Worm (Caenorhabditis elegans) whole organism, L4 larva: Measurements from ENCODE around the gene C17C3.9.

ENCODE experiments used
- F10B5.3 ChIP-seq: sonication (generic microtip); optimal IDR thresholded peaks from 2 replicates; lab custom pipeline; 2016; ENCODE audit warnings: mild to moderate bottlenecking, missing genetic modification characterization, missing compliant biosample characterization
- F26F4.8 ChIP-seq: fragments of 200-800 bp; sonication (Bioruptor generic); conservative IDR thresholded peaks from 2 replicates; pipeline ENCODE4 v1.3.6; 2022; ENCODE audit warnings: missing genetic modification characterization, missing compliant biosample characterization
- R02D3.7 ChIP-seq: fragments of 150-350 bp; sonication (generic microtip); optimal IDR thresholded peaks from 3 replicates; lab custom pipeline; 2014; ENCODE audit warnings: missing biosample characterization, missing genetic modification characterization
- Y105C5A.15 ChIP-seq: fragments of 200-800 bp; sonication (Bioruptor generic); IDR thresholded peaks from 2 replicates; pipeline ENCODE4 v1.3.6; 2022; ENCODE audit warnings: missing genetic modification characterization, missing compliant biosample characterization
- aha-1 ChIP-seq: fragments of 150-350 bp; peaks from one replicate; lab custom pipeline; 2014; ENCODE audit warnings: missing biosample characterization, missing genetic modification characterization
- arid-1 ChIP-seq: fragments of 200-800 bp; sonication (Bioruptor generic); conservative IDR thresholded peaks from 2 replicates; pipeline ENCODE4 v1.3.6; 2022; ENCODE audit warnings: missing genetic modification reagents, missing genetic modification characterization, missing compliant biosample characterization
- ceh-44 ChIP-seq: fragments of 200-800 bp; sonication (Bioruptor generic); IDR thresholded peaks from 2 replicates; pipeline ENCODE4 v1.3.6; 2022; ENCODE audit warnings: missing genetic modification reagents, missing genetic modification characterization, missing compliant biosample characterization
- ctbp-1 ChIP-seq: fragments of 200-800 bp; sonication (Bioruptor generic); IDR thresholded peaks from 2 replicates; pipeline ENCODE4 v1.3.6; 2022; ENCODE audit warnings: missing genetic modification reagents, missing genetic modification characterization, missing compliant biosample characterization
- daf-12 ChIP-seq: fragments of 150-350 bp; optimal IDR thresholded peaks from 2 replicates; lab custom pipeline; 2014; ENCODE audit warnings: missing biosample characterization, missing genetic modification reagents, missing genetic modification characterization
- daf-16 ChIP-seq, 3 experiments: sonication (generic microtip); optimal IDR thresholded peaks; 2 replicates each; lab custom pipeline; 2016 to 2017; ENCODE audit warnings: missing genetic modification characterization in 3 of 3, missing genetic modification reagents in 3 of 3, mild to moderate bottlenecking in 2 of 3, missing compliant biosample characterization in 2 of 3, missing biosample characterization in 1 of 3, moderate library complexity in 1 of 3
- daf-8 ChIP-seq: fragments of 200-800 bp; sonication (Bioruptor generic); IDR thresholded peaks from 2 replicates; pipeline ENCODE4 v1.3.6; 2022; ENCODE audit warnings: missing genetic modification characterization, missing compliant biosample characterization
- dmd-6 ChIP-seq: fragments of 200-800 bp; sonication (Bioruptor generic); IDR thresholded peaks from 2 replicates; pipeline ENCODE4 v1.3.6; 2022; ENCODE audit warnings: missing genetic modification reagents, missing genetic modification characterization, missing compliant biosample characterization
- dmd-9 ChIP-seq: fragments of 200-800 bp; sonication (Bioruptor generic); IDR thresholded peaks from 2 replicates; pipeline ENCODE4 v1.3.6; 2022; ENCODE audit warnings: missing genetic modification reagents, missing genetic modification characterization, missing compliant biosample characterization
- dpl-1 ChIP-seq: fragments of 150-350 bp; optimal IDR thresholded peaks from 2 replicates; lab custom pipeline; 2014; ENCODE audit warnings: missing biosample characterization, missing genetic modification reagents, missing genetic modification characterization
- egl-27 ChIP-seq: sonication (generic microtip); optimal IDR thresholded peaks from 3 replicates; lab custom pipeline; 2017; ENCODE audit warnings: missing biosample characterization, missing genetic modification reagents, missing genetic modification characterization
- hmg-1.1 ChIP-seq: fragments of 200-800 bp; sonication (Bioruptor generic); IDR thresholded peaks from 2 replicates; pipeline ENCODE4 v1.3.6; 2022; ENCODE audit warnings: missing genetic modification reagents, missing genetic modification characterization, missing compliant biosample characterization
- jun-1 ChIP-seq: fragments of 150-350 bp; optimal IDR thresholded peaks from 2 replicates; lab custom pipeline; 2014; ENCODE audit warnings: missing biosample characterization, missing genetic modification reagents, missing genetic modification characterization
- lin-13 ChIP-seq: fragments of 150-350 bp; optimal IDR thresholded peaks from 2 replicates; lab custom pipeline; 2014; ENCODE audit warnings: missing biosample characterization, missing genetic modification reagents, missing genetic modification characterization
- lin-15B ChIP-seq: fragments of 150-350 bp; sonication (generic microtip); optimal IDR thresholded peaks from 3 replicates; lab custom pipeline; 2014; ENCODE audit warnings: missing biosample characterization, missing genetic modification characterization
- lin-38 ChIP-seq: fragments of 200-800 bp; sonication (Bioruptor generic); IDR thresholded peaks from 2 replicates; pipeline ENCODE4 v1.3.6; 2022; ENCODE audit warnings: missing genetic modification reagents, missing genetic modification characterization, missing compliant biosample characterization
- lin-39 ChIP-seq: fragments of 150-350 bp; optimal IDR thresholded peaks from 2 replicates; lab custom pipeline; 2014; ENCODE audit warnings: missing biosample characterization, missing genetic modification reagents, missing genetic modification characterization
- lir-3 ChIP-seq: sonication (generic microtip); optimal IDR thresholded peaks from 2 replicates; lab custom pipeline; 2016; ENCODE audit warnings: mild to moderate bottlenecking, missing genetic modification characterization, missing compliant biosample characterization
- madf-5 ChIP-seq, 2 experiments: fragments of 200-800 bp; sonication (Bioruptor generic); IDR thresholded peaks; 2 replicates each; pipeline ENCODE4 v1.3.6; 2022; ENCODE audit warnings: missing compliant biosample characterization in 2 of 2, missing genetic modification characterization in 2 of 2
- mdt-29 ChIP-seq: fragments of 200-800 bp; sonication (Bioruptor generic); IDR thresholded peaks from 2 replicates; pipeline ENCODE4 v1.3.6; 2022; ENCODE audit warnings: missing genetic modification reagents, missing genetic modification characterization, missing compliant biosample characterization
- mep-1 ChIP-seq: fragments of 150-350 bp; sonication (generic microtip); optimal IDR thresholded peaks from 3 replicates; lab custom pipeline; 2014; ENCODE audit warnings: missing biosample characterization, missing genetic modification characterization
- mes-2 ChIP-seq: sonication (generic microtip); optimal IDR thresholded peaks from 2 replicates; lab custom pipeline; 2016; ENCODE audit warnings: missing genotype, mild to moderate bottlenecking, missing genetic modification characterization, missing compliant biosample characterization; ENCODE audit not compliant: poor library complexity, severe bottlenecking
- mxl-3 ChIP-seq: fragments of 200-800 bp; sonication (Bioruptor generic); optimal IDR thresholded peaks from 2 replicates; lab custom pipeline; 2018; ENCODE audit warnings: mild to moderate bottlenecking, missing genetic modification characterization, missing compliant biosample characterization
- nhr-10 ChIP-seq: fragments of 150-350 bp; optimal IDR thresholded peaks from 2 replicates; lab custom pipeline; 2014; ENCODE audit warnings: missing biosample characterization, missing genetic modification characterization
- nhr-102 ChIP-seq: sonication (generic microtip); optimal IDR thresholded peaks from 2 replicates; lab custom pipeline; 2016; ENCODE audit warnings: mild to moderate bottlenecking, missing genetic modification characterization, moderate library complexity, missing compliant biosample characterization
- nhr-11 ChIP-seq: fragments of 150-350 bp; optimal IDR thresholded peaks from 2 replicates; lab custom pipeline; 2014; ENCODE audit warnings: missing biosample characterization, missing genetic modification characterization
- nhr-111 ChIP-seq: fragments of 200-800 bp; sonication (Bioruptor generic); optimal IDR thresholded peaks from 2 replicates; lab custom pipeline; 2018; ENCODE audit warnings: mild to moderate bottlenecking, missing genetic modification characterization, missing compliant biosample characterization
- nhr-237 ChIP-seq: sonication (generic microtip); optimal IDR thresholded peaks from 2 replicates; lab custom pipeline; 2017; ENCODE audit warnings: missing biosample characterization, missing genetic modification characterization
- nhr-41 ChIP-seq: fragments of 200-800 bp; sonication (Bioruptor generic); IDR thresholded peaks from 2 replicates; pipeline ENCODE4 v1.3.6; 2022; ENCODE audit warnings: missing genetic modification reagents, missing genetic modification characterization, missing compliant biosample characterization
- nhr-42 ChIP-seq: fragments of 200-800 bp; sonication (Bioruptor generic); IDR thresholded peaks from 2 replicates; pipeline ENCODE4 v1.3.6; 2022; ENCODE audit warnings: missing genetic modification characterization, missing compliant biosample characterization
- nhr-48 ChIP-seq: sonication (generic microtip); optimal IDR thresholded peaks from 2 replicates; lab custom pipeline; 2016; ENCODE audit warnings: mild to moderate bottlenecking, missing genetic modification characterization, missing compliant biosample characterization
- pha-4 ChIP-seq, 2 experiments: fragments of 150-350 bp in 1 of 2; fragments of 200-800 bp in 1 of 2; sonication (Bioruptor generic) in 1 of 2; IDR thresholded peaks in 1 of 2; optimal IDR thresholded peaks in 1 of 2; 2 replicates each; pipeline versions ENCODE4 v1.3.6 to Lab custom; 2014 to 2022; ENCODE audit warnings: missing genetic modification characterization in 2 of 2, missing genetic modification reagents in 2 of 2, missing biosample characterization in 1 of 2, missing compliant biosample characterization in 1 of 2
- pqm-1 ChIP-seq: sonication (generic microtip); optimal IDR thresholded peaks from 2 replicates; lab custom pipeline; 2017; ENCODE audit warnings: missing biosample characterization, missing genetic modification characterization
- saeg-2 ChIP-seq: fragments of 200-800 bp; sonication (Bioruptor generic); IDR thresholded peaks from 2 replicates; pipeline ENCODE4 v1.3.6; 2022; ENCODE audit warnings: missing genetic modification reagents, missing genetic modification characterization, missing compliant biosample characterization
- snpc-1.2 ChIP-seq: fragments of 200-800 bp; sonication (Bioruptor generic); IDR thresholded peaks from 2 replicates; pipeline ENCODE4 v1.3.6; 2022; ENCODE audit warnings: missing genetic modification reagents, missing genetic modification characterization, missing compliant biosample characterization
- snpc-4 ChIP-seq: fragments of 150-350 bp; optimal IDR thresholded peaks from 2 replicates; lab custom pipeline; 2014; ENCODE audit warnings: missing biosample characterization, missing genetic modification characterization
- spr-1 ChIP-seq: sonication (generic microtip); optimal IDR thresholded peaks from 2 replicates; lab custom pipeline; 2016; ENCODE audit warnings: mild to moderate bottlenecking, missing genetic modification characterization, missing compliant biosample characterization
- unc-39 ChIP-seq: sonication (generic microtip); optimal IDR thresholded peaks from 2 replicates; lab custom pipeline; 2017; ENCODE audit warnings: missing biosample characterization, missing genetic modification characterization
- unc-62 ChIP-seq, 3 experiments: fragments of 150-350 bp in 1 of 3; sonication (generic microtip); optimal IDR thresholded peaks in 2 of 3; peaks in 1 of 3; 1 replicate in 1 of 3; 2 replicates in 2 of 3; lab custom pipeline; 2014 to 2017; ENCODE audit warnings: missing biosample characterization in 3 of 3, missing genetic modification characterization in 3 of 3, missing genetic modification reagents in 3 of 3, missing genotype in 1 of 3
- zfp-2 ChIP-seq: sonication (generic microtip); optimal IDR thresholded peaks from 2 replicates; lab custom pipeline; 2016; ENCODE audit warnings: mild to moderate bottlenecking, missing genetic modification characterization, missing compliant biosample characterization
- zip-11 ChIP-seq: fragments of 200-800 bp; sonication (Bioruptor generic); IDR thresholded peaks from 2 replicates; pipeline ENCODE4 v1.3.6; 2022; ENCODE audit warnings: missing genetic modification characterization, missing compliant biosample characterization
- ztf-11 ChIP-seq: fragments of 150-350 bp; optimal IDR thresholded peaks from 2 replicates; lab custom pipeline; 2014; ENCODE audit warnings: missing biosample characterization, missing genetic modification characterization
- ztf-7 ChIP-seq: fragments of 150-350 bp; optimal IDR thresholded peaks from 2 replicates; lab custom pipeline; 2014; ENCODE audit warnings: missing biosample characterization, missing genetic modification characterization

The C17C3.9 gene

ce11 chrII:5522637-5523036 lies 9.4 kb downstream of the C17C3.9 start, which contains the start of gene ZK177.11:
Gene ZK177.11 (plus strand): TSS chrII:5522937.
- TF ChIP-seq nhr-10 (no peak), nhr-102 (no peak), mep-1 (tag; lab: Kevin White, UChicago) (no peak), ztf-11 (tag; lab: Kevin White, UChicago) (no peak), R02D3.7 (tag; lab: Kevin White, UChicago) (no peak), nhr-111 (no peak), saeg-2 (GFP tag; lab: Robert Waterston, UW) (no peak), dpl-1 (GFP tag; lab: Kevin White, UChicago) (no peak), dmd-6 (GFP tag; lab: Robert Waterston, UW) (no peak), zfp-2 (no peak), lin-38 (GFP tag; lab: Robert Waterston, UW) (no peak), nhr-41 (no peak), lir-3 (tag; lab: Kevin White, UChicago) (no peak), nhr-42 (GFP tag; lab: Robert Waterston, UW) (no peak), jun-1 (tag; lab: Kevin White, UChicago) (no peak), F10B5.3 (no peak)
- TF ChIP-seq, all 104 proteins: peak for 0

- TF ChIP-seq Y105C5A.15 (GFP tag; lab: Robert Waterston, UW) (no peak), aha-1 (tag; lab: Kevin White, UChicago) (no peak), hmg-1.1 (GFP tag; lab: Robert Waterston, UW) (no peak), egl-27 (tag; lab: Kevin White, UChicago) (no peak), F10B5.3 (no peak), snpc-1.2 (GFP tag; lab: Robert Waterston, UW) (no peak), lin-15B (tag; lab: Kevin White, UChicago) (no peak), F26F4.8 (GFP tag; lab: Robert Waterston, UW) (no peak), zip-11 (GFP tag; lab: Robert Waterston, UW) (no peak), lin-13 (GFP tag; lab: Kevin White, UChicago) (no peak), nhr-48 (tag; lab: Kevin White, UChicago) (no peak), ceh-44 (GFP tag; lab: Robert Waterston, UW) (no peak), ztf-11 (tag; lab: Kevin White, UChicago) (no peak), daf-8 (no peak), pqm-1 (no peak), ztf-7 (tag; lab: Kevin White, UChicago) (no peak), dmd-9 (GFP tag; lab: Robert Waterston, UW) (no peak)
Observed at ce11 chrII:5521411-5521810, 10.7 kb downstream of the C17C3.9 start, which contains the start of gene ZK177.12. Gene ZK177.12 (plus strand): TSS chrII:5521711.

- TF ChIP-seq mes-2 (tag; lab: Kevin White, UChicago) (no peak), madf-5 (GFP tag; IDR thresholded peaks at IDR 0.05; lab: Robert Waterston, UW) (no peak), ztf-11 (tag; lab: Kevin White, UChicago) (no peak), daf-8 (no peak), ctbp-1 (GFP tag; lab: Robert Waterston, UW) (no peak), pha-4 (GFP tag; IDR thresholded peaks at IDR 0.05; lab: Robert Waterston, UW) (no peak), pha-4 (tag; optimal IDR thresholded peaks at IDR 0.05; lab: Kevin White, UChicago) (no peak), mxl-3 (no peak)
Observed at ce11 chrII:5518910-5519309, 13.2 kb downstream of the C17C3.9 start, which contains the start of gene ZK177.2. Gene ZK177.2 (plus strand): TSS chrII:5519210.

ce11 chrII:5518055-5518454 lies 14.0 kb downstream of the C17C3.9 start:
- TF ChIP-seq daf-16 (GFP tag; optimal IDR thresholded peaks at IDR 0.05; lab: Kevin White, UChicago) (no peak), daf-16 (tag; optimal IDR thresholded peaks at IDR 0.05; lab: Kevin White, UChicago) (no peak), daf-12 (tag; lab: Kevin White, UChicago) (no peak), spr-1 (tag; lab: Kevin White, UChicago) (no peak), unc-39 (no peak), unc-62 (GFP tag; optimal IDR thresholded peaks at IDR 0.05 in 1 of 2; lab: Kevin White, UChicago) (no peak), unc-62 (tag; optimal IDR thresholded peaks at IDR 0.05; lab: Kevin White, UChicago) (no peak), snpc-4 (tag; lab: Kevin White, UChicago) (no peak), nhr-11 (tag; lab: Kevin White, UChicago) (no peak), F10B5.3 (no peak), lin-39 (no peak), arid-1 (no peak), aha-1 (tag; lab: Kevin White, UChicago) (no peak), nhr-237 (tag; lab: Kevin White, UChicago) (no peak), mdt-29 (GFP tag; lab: Robert Waterston, UW) (no peak)
